Fruit fly (Drosophila melanogaster): ENCODE data around the gene RpS6.

RpS6 gene

DNA sequence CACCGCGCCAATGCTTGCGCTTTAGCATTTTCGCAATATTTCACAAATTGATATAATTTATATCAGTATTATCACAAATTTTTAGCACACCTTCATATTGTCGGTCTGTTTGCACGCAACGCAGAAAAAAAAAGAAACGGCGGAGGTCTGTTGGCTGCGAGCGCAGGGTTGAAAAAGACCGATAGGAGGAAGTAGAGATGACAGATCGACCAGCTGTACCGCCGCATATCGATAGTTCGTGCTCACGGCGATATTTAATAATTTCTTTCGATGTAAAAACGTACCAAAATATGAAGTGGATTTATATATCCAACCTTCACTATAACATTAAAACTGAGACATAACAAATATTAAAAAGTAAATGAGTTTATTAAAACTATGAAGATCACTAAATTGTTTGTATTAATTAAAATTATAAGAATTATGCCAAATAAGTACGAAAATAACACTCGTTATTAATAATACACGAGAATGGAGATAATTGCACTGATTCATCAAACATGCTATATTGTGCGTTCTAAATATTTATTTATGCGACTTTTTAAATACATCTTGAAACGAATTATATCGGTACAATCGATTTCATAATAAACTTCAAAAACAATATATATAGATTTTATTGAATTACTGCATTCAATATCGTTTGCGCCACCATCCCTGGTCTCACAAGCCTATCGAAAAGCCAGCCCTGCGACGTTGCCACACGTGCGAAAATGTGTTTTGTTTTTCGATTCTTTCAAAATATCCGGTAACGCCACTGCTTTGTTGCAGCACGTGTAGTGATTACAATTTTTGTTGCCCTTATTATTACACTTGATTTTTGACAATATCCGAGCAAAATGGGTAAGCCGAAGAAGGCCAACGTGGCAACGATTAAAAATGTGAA, at the start of gene RpS6, which contains the start of gene bys (continued):
- TF ChIP-seq Dek (tag; optimal IDR thresholded peaks at IDR 0.05) (no peak), CG9609 (GFP tag; optimal IDR thresholded peaks at IDR 0.05) (no peak), CG14441 (GFP tag; IDR thresholded peaks at IDR 0.05) (peak; percentile 58), CG10462 (GFP tag; optimal IDR thresholded peaks at IDR 0.05) (no peak), tap (tag; optimal IDR thresholded peaks at IDR 0.05) (no peak), CG8478 (optimal IDR thresholded peaks at IDR 0.05) (no peak), usp (GFP tag; optimal IDR thresholded peaks at IDR 0.05) (no peak), HLH3B (GFP tag; IDR thresholded peaks at IDR 0.05) (peak; percentile 36; the same call in 1 of the 2 replicates), ERR (GFP tag; optimal IDR thresholded peaks at IDR 0.05) (no peak), nau (GFP tag; optimal IDR thresholded peaks at IDR 0.05) (no peak), Camta (GFP tag; optimal IDR thresholded peaks at IDR 0.05) (no peak), Lim3 (GFP tag; IDR thresholded peaks at IDR 0.05) (no peak), luna (GFP tag; optimal IDR thresholded peaks at IDR 0.05) (no peak), Hr78 (GFP tag; optimal IDR thresholded peaks at IDR 0.05) (no peak), CG11696 (GFP tag; IDR thresholded peaks at IDR 0.05) (no peak), CG12104 (GFP tag; optimal IDR thresholded peaks at IDR 0.05) (peak; percentile 30), sisA (GFP tag; IDR thresholded peaks at IDR 0.05) (0 out of 2 replicates have a peak, but pooled peaks have one; percentile 20), CkIIα-i1 (GFP tag; IDR thresholded peaks at IDR 0.05) (no peak), CG43689 (GFP tag; IDR thresholded peaks at IDR 0.05) (no peak), CG8388 (GFP tag; optimal IDR thresholded peaks at IDR 0.05) (peak; percentile 20), CG11398 (GFP tag; optimal IDR thresholded peaks at IDR 0.05) (no peak), repo (GFP tag; optimal IDR thresholded peaks at IDR 0.05) (no peak), CG17385 (GFP tag; optimal IDR thresholded peaks at IDR 0.05) (peak; percentile 63), CG34376 (GFP tag; optimal IDR thresholded peaks at IDR 0.05) (peak; percentile 74), Dll (GFP tag; IDR thresholded peaks at IDR 0.05; ENCODE audit: partially characterized antibody) (peak; percentile 80), pros (GFP tag; optimal IDR thresholded peaks at IDR 0.05) (no peak), Hey (tag; optimal IDR thresholded peaks at IDR 0.05) (no peak), CG3995 (GFP tag; optimal IDR thresholded peaks at IDR 0.05) (peak; percentile 22), Mes4 (GFP tag; optimal IDR thresholded peaks at IDR 0.05) (peak; percentile 64), Kr (GFP tag; optimal IDR thresholded peaks at IDR 0.05) (no peak), ase (GFP tag; IDR thresholded peaks at IDR 0.05) (peak; percentile 61; the same call in 1 of the 3 replicates), CG8281 (tag; optimal IDR thresholded peaks at IDR 0.05) (peak; percentile 6), CG9727 (GFP tag; optimal IDR thresholded peaks at IDR 0.05) (peak; percentile 74), oc (tag; optimal IDR thresholded peaks at IDR 0.05) (no peak), fd64A (GFP tag; optimal IDR thresholded peaks at IDR 0.05) (peak; percentile 19), dati (GFP tag; IDR thresholded peaks at IDR 0.05) (0 out of 2 replicates have a peak, but pooled peaks have one; percentile 4), HLH54F (GFP tag; optimal IDR thresholded peaks at IDR 0.05) (peak; percentile 22), so (GFP tag; IDR thresholded peaks at IDR 0.05) (peak; percentile 30; the same call in 1 of the 3 replicates), CG6272 (GFP tag; IDR thresholded peaks at IDR 0.05) (peak; percentile 62), CG30431 (GFP tag; optimal IDR thresholded peaks at IDR 0.05) (no peak), CG32767 (GFP tag; IDR thresholded peaks at IDR 0.05) (no peak), amos (GFP tag; IDR thresholded peaks at IDR 0.05; ENCODE audit: partially characterized antibody) (peak; percentile 92), CG9817 (tag; optimal IDR thresholded peaks at IDR 0.05) (peak; percentile 40), CG30403 (GFP tag; optimal IDR thresholded peaks at IDR 0.05) (peak; percentile 68), CG3726 (GFP tag; IDR thresholded peaks at IDR 0.05) (0 out of 3 replicates have a peak, but pooled peaks have one; percentile 23), stwl (tag; optimal IDR thresholded peaks at IDR 0.05) (peak; percentile 23), YL-1 (GFP tag; optimal IDR thresholded peaks at IDR 0.05) (peak; percentile 63), Dip2 (GFP tag; IDR thresholded peaks at IDR 0.05) (no peak), ab (GFP tag; optimal IDR thresholded peaks at IDR 0.05) (no peak)

All from whole organism, embryonic.